Worm (Caenorhabditis elegans) whole organism, L2 larva: ENCODE results near the gene W02D7.11.
"Not testable (repeated sequence)": the region's sequence is repeated elsewhere in the genome, so short reads cannot be mapped to it uniquely, and the experiment has no call there.

Experiments
- R02D3.7 ChIP-seq: fragments of 150-350 bp; optimal IDR thresholded peaks from 2 replicates; lab custom pipeline; 2014; ENCODE audit warnings: missing biosample characterization, missing genetic modification characterization
- alr-1 ChIP-seq: fragments of 150-350 bp; optimal IDR thresholded peaks from 2 replicates; lab custom pipeline; 2014; ENCODE audit warnings: missing biosample characterization, missing genetic modification characterization
- ama-1 ChIP-seq: fragments of 150-350 bp; optimal IDR thresholded peaks from 2 replicates; lab custom pipeline; 2018; ENCODE audit warnings: inconsistent platforms
- gmeb-1 ChIP-seq: fragments of 150-350 bp; optimal IDR thresholded peaks from 2 replicates; lab custom pipeline; 2014; ENCODE audit warnings: missing biosample characterization, missing genetic modification characterization
- lin-13 ChIP-seq: fragments of 150-350 bp; optimal IDR thresholded peaks from 2 replicates; lab custom pipeline; 2014; ENCODE audit warnings: missing biosample characterization, missing genetic modification reagents, missing genetic modification characterization
- lin-39 ChIP-seq: fragments of 150-350 bp; optimal IDR thresholded peaks from 2 replicates; lab custom pipeline; 2014; ENCODE audit warnings: missing biosample characterization, missing genetic modification reagents, missing genetic modification characterization
- lsy-2 ChIP-seq, 2 experiments: fragments of 150-350 bp in 1 of 2; sonication (generic microtip) in 1 of 2; optimal IDR thresholded peaks; 2 replicates each; lab custom pipeline; 2014 to 2017; ENCODE audit warnings: missing biosample characterization in 2 of 2, missing genetic modification characterization in 2 of 2
- nhr-12 ChIP-seq: fragments of 150-350 bp; optimal IDR thresholded peaks from 2 replicates; lab custom pipeline; 2014; ENCODE audit warnings: missing biosample characterization, missing genetic modification characterization
- nhr-77 ChIP-seq: fragments of 150-350 bp; optimal IDR thresholded peaks from 2 replicates; lab custom pipeline; 2014; ENCODE audit warnings: missing biosample characterization, missing genetic modification characterization

DNA sequence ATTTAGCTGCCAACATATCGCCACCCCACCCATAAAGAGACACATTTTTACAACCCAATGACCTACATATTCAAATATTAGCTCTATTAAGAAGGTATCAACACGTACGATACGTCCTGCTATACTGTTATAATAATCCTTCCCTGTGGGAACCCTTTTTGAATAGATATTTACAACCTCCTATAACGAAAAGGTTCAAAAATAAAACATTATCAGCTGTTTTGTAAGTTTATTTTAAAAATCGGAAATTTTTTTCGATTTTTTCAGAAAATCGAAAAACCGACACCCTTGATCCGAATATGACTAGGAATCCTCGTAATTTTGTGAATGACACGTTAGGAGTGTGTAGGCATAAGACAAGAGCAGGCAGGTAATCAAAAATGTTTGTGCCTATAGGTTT lies 36.6 kb upstream of the W02D7.11 start, which contains the start of gene C08D8.7:
- not testable (repeated sequence) for TF ChIP-seq nhr-12; lin-39 (tag; lab: Kevin White, UChicago); alr-1; nhr-77 (tag; lab: Kevin White, UChicago); gmeb-1 (tag; lab: Kevin White, UChicago); ama-1 (lab: Kevin White, UChicago); lin-13 (GFP tag; lab: Kevin White, UChicago); R02D3.7 (tag; lab: Kevin White, UChicago); lsy-2 (tag; optimal IDR thresholded peaks at IDR 0.05; lab: Kevin White, UChicago)
